Worm (Caenorhabditis elegans): ENCODE data around the gene mtm-6.

ce11 chrIII:13376304-13376760 is 29.4 kb downstream of the mtm-6 start, which contains the start of gene lis-1:
- TF ChIP-seq madf-6 (GFP tag; IDR thresholded peaks at IDR 0.05) (no peak), sea-2 (GFP tag; IDR thresholded peaks at IDR 0.05) (no peak), bed-1 (GFP tag; IDR thresholded peaks at IDR 0.05) (no peak), repo-1 (tag; optimal IDR thresholded peaks at IDR 0.05) (no peak), nhr-179 (tag; optimal IDR thresholded peaks at IDR 0.05) (no peak), unc-62 (GFP tag; optimal IDR thresholded peaks at IDR 0.05) (no peak), sptf-2 (GFP tag; optimal IDR thresholded peaks at IDR 0.05) (no peak), efl-1 (GFP tag; optimal IDR thresholded peaks at IDR 0.05) (no peak), F49E8.2 (tag; optimal IDR thresholded peaks at IDR 0.05; ENCODE audit: insufficient read depth) (no peak), nfyb-1 (GFP tag; IDR thresholded peaks at IDR 0.05) (0 out of 2 replicates have a peak, but pooled peaks have one; percentile 10), ceh-58 (GFP tag; IDR thresholded peaks at IDR 0.05) (no peak), pha-4 (tag; optimal IDR thresholded peaks at IDR 0.05) (no peak)
